Worm (Caenorhabditis elegans): ENCODE measurements around the gene nhr-264.

ce11 chrIV:9267581-9267980 is 26.1 kb downstream of the nhr-264 start:
- TF ChIP-seq nhr-11 (tag; optimal IDR thresholded peaks at IDR 0.05) (no peak), tbx-2 (tag; optimal IDR thresholded peaks at IDR 0.05) (peak; percentile 74), che-1 (tag; optimal IDR thresholded peaks at IDR 0.05) (no peak), unc-3 (GFP tag; conservative IDR thresholded peaks at IDR 0.05) (no peak), unc-3 (tag; optimal IDR thresholded peaks at IDR 0.05) (no peak), ceh-48 (tag; optimal IDR thresholded peaks at IDR 0.05) (no peak), nhr-232 (tag; optimal IDR thresholded peaks at IDR 0.05) (no peak), zip-5 (tag; optimal IDR thresholded peaks at IDR 0.05) (no peak), ama-1 (optimal IDR thresholded peaks at IDR 0.05) (no peak), ceh-9 (tag; optimal IDR thresholded peaks at IDR 0.05) (no peak), ceh-34 (tag; optimal IDR thresholded peaks at IDR 0.05) (no peak), elt-4 (tag; optimal IDR thresholded peaks at IDR 0.05) (no peak)
